Fruit fly (Drosophila melanogaster) whole organism, embryonic: ENCODE measurements around the gene SsRbeta.
A peak's percentile ranks its signal among the peaks of the same experiment; 100 is the strongest.

Source experiments
- Aef1 ChIP-seq: fragments of 200-800 bp; sonication (Bioruptor generic); IDR thresholded peaks from 3 replicates; pipeline ENCODE4 v1.3.6; 2022; ENCODE audit warnings: missing biosample characterization, missing genetic modification characterization
- Awh ChIP-seq: fragments of 200-800 bp; sonication (Bioruptor generic); IDR thresholded peaks from 2 replicates; pipeline ENCODE4, ENCODE4 v1.3.6; 2022; ENCODE audit warnings: missing biosample characterization, missing genetic modification characterization
- Blimp-1 ChIP-seq: fragments of 200-800 bp; sonication (Bioruptor generic); optimal IDR thresholded peaks from 3 replicates; lab custom pipeline; 2018; ENCODE audit warnings: missing biosample characterization, missing genetic modification characterization, mild to moderate bottlenecking, moderate library complexity, missing genetic modification reagents
- BtbVII ChIP-seq: fragments of 200-800 bp; sonication (Bioruptor generic); optimal IDR thresholded peaks from 3 replicates; lab custom pipeline; 2017; ENCODE audit warnings: missing biosample characterization, mild to moderate bottlenecking, missing genetic modification characterization
- CG1024 ChIP-seq: fragments of 200-800 bp; sonication (Bioruptor generic); IDR thresholded peaks from 2 replicates; pipeline ENCODE4 v1.3.6; 2022; ENCODE audit warnings: missing biosample characterization, missing genetic modification characterization
- CG10543 ChIP-seq: fragments of 200-800 bp; sonication (Bioruptor generic); optimal IDR thresholded peaks from 3 replicates; lab custom pipeline; 2017; ENCODE audit warnings: missing biosample characterization, mild to moderate bottlenecking, missing genetic modification characterization, moderate library complexity
- CG11247 ChIP-seq: fragments of 200-800 bp; sonication (Bioruptor generic); IDR thresholded peaks from 2 replicates; pipeline ENCODE4 v1.3.6; 2022; ENCODE audit warnings: missing biosample characterization, missing genetic modification characterization
- CG12391 ChIP-seq: fragments of 200-800 bp; sonication (Bioruptor generic); optimal IDR thresholded peaks from 3 replicates; lab custom pipeline; 2018; ENCODE audit warnings: missing biosample characterization, mild to moderate bottlenecking, missing genetic modification characterization, moderate library complexity
- CG13287 ChIP-seq: fragments of 200-800 bp; sonication (Bioruptor generic); IDR thresholded peaks from 2 replicates; pipeline ENCODE4 v1.3.6; 2022; ENCODE audit warnings: missing biosample characterization, missing genetic modification characterization; ENCODE audit not compliant: partially characterized antibody
- CG1529 ChIP-seq: fragments of 200-800 bp; sonication (Bioruptor generic); optimal IDR thresholded peaks from 3 replicates; lab custom pipeline; 2018; ENCODE audit warnings: missing biosample characterization, missing genetic modification characterization
- CG15514 ChIP-seq: fragments of 200-800 bp; sonication (Bioruptor generic); optimal IDR thresholded peaks from 3 replicates; lab custom pipeline; 2017; ENCODE audit warnings: missing biosample characterization, missing genetic modification characterization, mild to moderate bottlenecking, moderate library complexity, missing genetic modification reagents
- CG15601 ChIP-seq: fragments of 200-800 bp; sonication (Bioruptor generic); optimal IDR thresholded peaks from 3 replicates; lab custom pipeline; 2019; ENCODE audit warnings: missing biosample characterization, mild to moderate bottlenecking, missing genetic modification characterization, moderate library complexity
- CG15696 ChIP-seq: fragments of 200-800 bp; sonication (Bioruptor generic); optimal IDR thresholded peaks from 2 replicates; lab custom pipeline; 2019; ENCODE audit warnings: missing biosample characterization, mild to moderate bottlenecking, missing genetic modification characterization, moderate library complexity
- CG16779 ChIP-seq: fragments of 200-800 bp; sonication (Bioruptor generic); IDR thresholded peaks from 2 replicates; pipeline ENCODE4 v1.3.6; 2022; ENCODE audit warnings: missing biosample characterization, missing genetic modification characterization
- CG32772 ChIP-seq: fragments of 200-800 bp; sonication (Bioruptor generic); IDR thresholded peaks from 2 replicates; pipeline ENCODE4 v1.3.6; 2022; ENCODE audit warnings: missing biosample characterization, missing genetic modification characterization
- CG34376 ChIP-seq: fragments of 200-800 bp; sonication (Bioruptor generic); optimal IDR thresholded peaks from 2 replicates; lab custom pipeline; 2018; ENCODE audit warnings: missing biosample characterization, mild to moderate bottlenecking, missing genetic modification characterization
- CG4404 ChIP-seq: fragments of 200-800 bp; sonication (Bioruptor generic); IDR thresholded peaks from 2 replicates; pipeline ENCODE4 v1.3.6; 2022; ENCODE audit warnings: missing biosample characterization, missing genetic modification characterization
- CG4424 ChIP-seq: fragments of 200-800 bp; sonication (Bioruptor generic); optimal IDR thresholded peaks from 3 replicates; lab custom pipeline; 2016; ENCODE audit warnings: missing biosample characterization, missing genetic modification characterization
- CG6813 ChIP-seq: fragments of 200-800 bp; sonication (Bioruptor generic); optimal IDR thresholded peaks from 2 replicates; lab custom pipeline; 2017; ENCODE audit warnings: missing biosample characterization, missing genetic modification characterization, mild to moderate bottlenecking, moderate library complexity, missing genetic modification reagents
- CG7556 ChIP-seq: fragments of 200-800 bp; sonication (Bioruptor generic); optimal IDR thresholded peaks from 2 replicates; lab custom pipeline; 2017; ENCODE audit warnings: missing biosample characterization, mild to moderate bottlenecking, missing genetic modification characterization
- CG8478 ChIP-seq: fragments of >200 bp; optimal IDR thresholded peaks from 2 replicates; lab custom pipeline; 2018
- Deaf1 ChIP-seq: fragments of 200-800 bp; optimal IDR thresholded peaks from 3 replicates; lab custom pipeline; 2019; ENCODE audit warnings: missing biosample characterization, mild to moderate bottlenecking, missing genetic modification characterization, moderate library complexity
- Dref ChIP-seq: fragments of 200-800 bp; sonication (Bioruptor generic); IDR thresholded peaks from 2 replicates; pipeline ENCODE4 v1.3.6; 2022; ENCODE audit warnings: missing biosample characterization, missing genetic modification characterization
- Gsc ChIP-seq: fragments of 200-800 bp; sonication (Bioruptor generic); IDR thresholded peaks from 2 replicates; pipeline ENCODE4 v1.3.6; 2022; ENCODE audit warnings: missing biosample characterization, missing genetic modification characterization
- Gug ChIP-seq: fragments of 200-800 bp; sonication (Bioruptor generic); IDR thresholded peaks from 4 replicates; pipeline ENCODE4 v1.3.6; 2022; ENCODE audit warnings: missing biosample characterization, missing genetic modification characterization
- HLH4C ChIP-seq: fragments of 200-800 bp; sonication (Bioruptor generic); IDR thresholded peaks from 3 replicates; pipeline ENCODE4 v1.3.6; 2022; ENCODE audit warnings: missing biosample characterization, missing genetic modification characterization; ENCODE audit not compliant: partially characterized antibody
- Hr51 ChIP-seq, 2 experiments: fragments of 200-800 bp; sonication (Bioruptor generic); optimal IDR thresholded peaks; 2 replicates in 1 of 2; 3 replicates in 1 of 2; lab custom pipeline; 2016 to 2018; ENCODE audit warnings: missing biosample characterization in 2 of 2, missing genetic modification characterization in 2 of 2, mild to moderate bottlenecking in 1 of 2, moderate library complexity in 1 of 2
- MBD-R2 ChIP-seq: fragments of 200-800 bp; sonication (Bioruptor generic); IDR thresholded peaks from 2 replicates; pipeline ENCODE4 v1.3.6; 2022; ENCODE audit warnings: missing biosample characterization, missing genetic modification characterization
- MESR4 ChIP-seq: fragments of 200-800 bp; sonication (Bioruptor generic); optimal IDR thresholded peaks from 2 replicates; lab custom pipeline; 2018; ENCODE audit warnings: missing biosample characterization, mild to moderate bottlenecking, missing genetic modification characterization, moderate library complexity
- Myb ChIP-seq: fragments of 200-800 bp; sonication (Bioruptor generic); optimal IDR thresholded peaks from 2 replicates; lab custom pipeline; 2016; ENCODE audit warnings: missing biosample characterization, missing genetic modification characterization
- Nf-YC ChIP-seq: fragments of 200-800 bp; optimal IDR thresholded peaks from 3 replicates; lab custom pipeline; 2019; ENCODE audit warnings: missing biosample characterization, mild to moderate bottlenecking, missing genetic modification characterization, moderate library complexity
- Oli ChIP-seq: fragments of 200-800 bp; sonication (Bioruptor generic); optimal IDR thresholded peaks from 2 replicates; lab custom pipeline; 2018; ENCODE audit warnings: missing biosample characterization, mild to moderate bottlenecking, missing genetic modification characterization, moderate library complexity
- PHDP ChIP-seq: fragments of 200-800 bp; sonication (Bioruptor generic); optimal IDR thresholded peaks from 3 replicates; lab custom pipeline; 2018; ENCODE audit warnings: missing biosample characterization, mild to moderate bottlenecking, missing genetic modification characterization, moderate library complexity
- Sox102F ChIP-seq: fragments of 200-800 bp; sonication (Bioruptor generic); optimal IDR thresholded peaks from 2 replicates; lab custom pipeline; 2018; ENCODE audit warnings: missing biosample characterization, mild to moderate bottlenecking, missing genetic modification characterization, moderate library complexity
- al ChIP-seq: fragments of 200-800 bp; sonication (Bioruptor generic); IDR thresholded peaks from 2 replicates; pipeline ENCODE4 v1.3.6; 2022; ENCODE audit warnings: missing biosample characterization, missing genetic modification characterization
- amos ChIP-seq: fragments of 200-800 bp; sonication (Bioruptor generic); IDR thresholded peaks from 2 replicates; pipeline ENCODE4 v1.3.6; 2022; ENCODE audit warnings: missing biosample characterization, missing genetic modification characterization; ENCODE audit not compliant: partially characterized antibody
- bowl ChIP-seq: fragments of 200-800 bp; sonication (Bioruptor generic); IDR thresholded peaks from 2 replicates; pipeline ENCODE4 v1.3.6; 2022; ENCODE audit warnings: missing biosample characterization, missing genetic modification characterization
- eve ChIP-seq, 2 experiments: fragments of >200 bp; optimal IDR thresholded peaks; 2 replicates each; lab custom pipeline; 2017; ENCODE audit warnings: missing biosample characterization in 2 of 2, missing genetic modification characterization in 2 of 2
- gce ChIP-seq: fragments of 200-800 bp; sonication (Bioruptor generic); IDR thresholded peaks from 3 replicates; pipeline ENCODE4 v1.3.6; 2022; ENCODE audit warnings: missing biosample characterization, missing genetic modification characterization
- hth ChIP-seq: fragments of >200 bp; optimal IDR thresholded peaks from 2 replicates; lab custom pipeline; 2017; ENCODE audit warnings: inconsistent platforms
- kni ChIP-seq: fragments of 200-800 bp; sonication (Bioruptor generic); optimal IDR thresholded peaks from 3 replicates; lab custom pipeline; 2017; ENCODE audit warnings: mild to moderate bottlenecking, missing biosample characterization, missing genetic modification reagents, missing genetic modification characterization
- mld ChIP-seq: fragments of 200-800 bp; sonication (Bioruptor generic); IDR thresholded peaks from 3 replicates; pipeline ENCODE4 v1.3.6; 2022; ENCODE audit warnings: missing biosample characterization, missing genetic modification characterization; ENCODE audit not compliant: partially characterized antibody
- row ChIP-seq: fragments of 200-800 bp; sonication (Bioruptor generic); IDR thresholded peaks from 3 replicates; pipeline ENCODE4 v1.3.6; 2022; ENCODE audit warnings: missing biosample characterization, missing genetic modification characterization
- sob ChIP-seq: fragments of 200-800 bp; sonication (Bioruptor generic); IDR thresholded peaks from 2 replicates; pipeline ENCODE4 v1.3.6; 2022; ENCODE audit warnings: missing biosample characterization, missing genetic modification characterization
- tgo ChIP-seq: fragments of 200-800 bp; sonication (Bioruptor generic); IDR thresholded peaks from 3 replicates; pipeline ENCODE4 v1.3.6; 2022; ENCODE audit warnings: missing biosample characterization, missing genetic modification characterization
- tna ChIP-seq: fragments of 200-800 bp; sonication (Bioruptor generic); IDR thresholded peaks from 2 replicates; pipeline ENCODE4 v1.3.6; 2022; ENCODE audit warnings: missing biosample characterization, missing genetic modification characterization; ENCODE audit not compliant: partially characterized antibody
- usp ChIP-seq: fragments of >200 bp; optimal IDR thresholded peaks from 2 replicates; lab custom pipeline; 2017; ENCODE audit warnings: missing biosample characterization, missing genetic modification characterization
- wor ChIP-seq: fragments of 200-800 bp; sonication (Bioruptor generic); IDR thresholded peaks from 2 replicates; pipeline ENCODE4 v1.3.6; 2022; ENCODE audit warnings: missing biosample characterization, missing genetic modification characterization
- zen ChIP-seq: fragments of 200-800 bp; sonication (Bioruptor generic); optimal IDR thresholded peaks from 3 replicates; lab custom pipeline; 2018; ENCODE audit warnings: missing biosample characterization, mild to moderate bottlenecking, missing genetic modification characterization, moderate library complexity

SsRbeta gene

dm6 chr3L:16128973-16129745 is at the start of gene SsRbeta (continued):
- no peak for TF ChIP-seq mld (GFP tag; lab: Robert Waterston, UW)
- peak; percentile 76 for TF ChIP-seq Awh (GFP tag; lab: Robert Waterston, UW)
- TF ChIP-seq Gsc = no peak
- TF ChIP-seq MESR4 = peak; percentile 94
- TF ChIP-seq CG15514 (GFP tag; lab: Kevin White, UChicago) = peak; percentile 79
- no peak for TF ChIP-seq CG1529 (GFP tag; lab: Kevin White, UChicago)
- TF ChIP-seq CG12391 (tag; lab: Kevin White, UChicago) = peak; percentile 32
- peak; percentile 49 for TF ChIP-seq tgo
- peak; percentile 5 for TF ChIP-seq kni (GFP tag; lab: Kevin White, UChicago)
- TF ChIP-seq CG10543 (GFP tag; lab: Kevin White, UChicago) = peak; percentile 54
- TF ChIP-seq CG11247 (GFP tag; lab: Robert Waterston, UW) = peak; percentile 56
- TF ChIP-seq Blimp-1 (GFP tag; lab: Kevin White, UChicago) = peak; percentile 49
- peak; percentile 44 for TF ChIP-seq sob (GFP tag; lab: Robert Waterston, UW)
- TF ChIP-seq wor (GFP tag; lab: Robert Waterston, UW) = no peak
- TF ChIP-seq eve (GFP tag; optimal IDR thresholded peaks at IDR 0.05; lab: Kevin White, UChicago) = no peak
- peak; percentile 19 for TF ChIP-seq BtbVII
- TF ChIP-seq CG34376 (GFP tag; lab: Kevin White, UChicago) = no peak
- peak; percentile 48 for TF ChIP-seq CG15696 (tag; lab: Kevin White, UChicago)
- TF ChIP-seq CG6813 (GFP tag; lab: Kevin White, UChicago) = no peak
- TF ChIP-seq CG15601 (tag; lab: Kevin White, UChicago) = peak; percentile 15
- no peak for TF ChIP-seq zen (tag; lab: Kevin White, UChicago)
- peak; percentile 64 for TF ChIP-seq CG7556 (GFP tag; lab: Kevin White, UChicago)
- TF ChIP-seq CG4424 (GFP tag; lab: Kevin White, UChicago) = peak; percentile 48
- TF ChIP-seq tna (GFP tag; lab: Robert Waterston, UW) = peak; percentile 37; the same call in 1 of the 2 replicates
- peak; percentile 48; the same call in 1 of the 2 replicates for TF ChIP-seq CG32772 (GFP tag; lab: Robert Waterston, UW)
- TF ChIP-seq gce (GFP tag; lab: Robert Waterston, UW) = no peak; the same call in 2 of the 3 replicates
- no peak for TF ChIP-seq CG8478 (lab: Kevin White, UChicago)
- TF ChIP-seq Nf-YC = no peak
- TF ChIP-seq HLH4C (GFP tag; lab: Robert Waterston, UW) = peak; percentile 52; the same call in 2 of the 3 replicates
- TF ChIP-seq Gug (GFP tag; lab: Robert Waterston, UW) = peak; percentile 71
- peak; percentile 88; the same call in 1 of the 2 replicates for TF ChIP-seq amos (GFP tag; lab: Robert Waterston, UW)
- TF ChIP-seq CG4404 (GFP tag; lab: Robert Waterston, UW) = no peak; the same call in 1 of the 2 replicates
- TF ChIP-seq Aef1 = peak; percentile 7; the same call in 1 of the 3 replicates
- peak; percentile 51 for TF ChIP-seq Sox102F (GFP tag; lab: Kevin White, UChicago)
- peak; percentile 61; the same call in 1 of the 2 replicates for TF ChIP-seq CG1024 (GFP tag; lab: Robert Waterston, UW)
- no peak for TF ChIP-seq hth (lab: Kevin White, UChicago)
- no peak for TF ChIP-seq bowl (GFP tag; lab: Robert Waterston, UW)
- peak; percentile 74 for TF ChIP-seq row (GFP tag; lab: Robert Waterston, UW)
- TF ChIP-seq Deaf1 (tag; lab: Kevin White, UChicago) = peak; percentile 96
- no peak for TF ChIP-seq usp
- TF ChIP-seq Hr51 (GFP tag; optimal IDR thresholded peaks at IDR 0.05; lab: Kevin White, UChicago) = peak; percentile 3 to 57
- TF ChIP-seq MBD-R2 (GFP tag; lab: Robert Waterston, UW) = peak; percentile 53
- peak; percentile 33 for TF ChIP-seq Oli
- peak; percentile 7 for TF ChIP-seq PHDP (tag; lab: Kevin White, UChicago)
- TF ChIP-seq al (GFP tag; lab: Robert Waterston, UW) = 0 out of 2 replicates have a peak, but pooled peaks have one; percentile 3
- TF ChIP-seq CG13287 (GFP tag; lab: Robert Waterston, UW) = peak; percentile 79
- TF ChIP-seq Dref (GFP tag; lab: Robert Waterston, UW) = peak; percentile 72
- TF ChIP-seq CG16779 (GFP tag; lab: Robert Waterston, UW) = peak; percentile 46; the same call in 1 of the 2 replicates
- TF ChIP-seq Myb (GFP tag; lab: Kevin White, UChicago) = peak; percentile 63
